Fruit fly (Drosophila melanogaster) whole organism, embryonic: ENCODE measurements around the gene Cyp12a5.

Experiments used
- Aef1 ChIP-seq: fragments of 200-800 bp; sonication (Bioruptor generic); IDR thresholded peaks from 3 replicates; pipeline ENCODE4 v1.3.6; 2022; ENCODE audit warnings: missing biosample characterization, missing genetic modification characterization
- Atf-2 ChIP-seq: fragments of 200-800 bp; sonication (Bioruptor generic); optimal IDR thresholded peaks from 2 replicates; lab custom pipeline; 2016; ENCODE audit warnings: missing biosample characterization, missing genetic modification characterization
- Atf6 ChIP-seq: fragments of 200-800 bp; sonication (Bioruptor generic); IDR thresholded peaks from 2 replicates; pipeline ENCODE4 v1.3.6; 2022; ENCODE audit warnings: missing biosample characterization, missing genetic modification characterization
- CG10274 ChIP-seq: fragments of 200-800 bp; sonication (Bioruptor generic); optimal IDR thresholded peaks from 3 replicates; lab custom pipeline; 2017; ENCODE audit warnings: missing biosample characterization, mild to moderate bottlenecking, missing genetic modification characterization
- CG10462 ChIP-seq: fragments of 200-800 bp; sonication (Bioruptor generic); optimal IDR thresholded peaks from 2 replicates; lab custom pipeline; 2016; ENCODE audit warnings: missing biosample characterization, missing genetic modification characterization
- CG12391 ChIP-seq: fragments of 200-800 bp; sonication (Bioruptor generic); optimal IDR thresholded peaks from 3 replicates; lab custom pipeline; 2018; ENCODE audit warnings: missing biosample characterization, mild to moderate bottlenecking, missing genetic modification characterization, moderate library complexity
- CG12744 ChIP-seq: fragments of 200-800 bp; sonication (Bioruptor generic); optimal IDR thresholded peaks from 2 replicates; lab custom pipeline; 2016; ENCODE audit warnings: missing biosample characterization, missing genetic modification characterization
- CG17802 ChIP-seq: fragments of 200-800 bp; sonication (Bioruptor generic); optimal IDR thresholded peaks from 2 replicates; lab custom pipeline; 2018; ENCODE audit warnings: missing biosample characterization, mild to moderate bottlenecking, missing genetic modification characterization, moderate library complexity
- CG18599 ChIP-seq: fragments of 200-800 bp; sonication (Bioruptor generic); optimal IDR thresholded peaks from 3 replicates; lab custom pipeline; 2017; ENCODE audit warnings: missing biosample characterization, missing genetic modification characterization, mild to moderate bottlenecking, moderate library complexity, missing genetic modification reagents
- CG33557 ChIP-seq: fragments of 200-800 bp; sonication (Bioruptor generic); optimal IDR thresholded peaks from 2 replicates; lab custom pipeline; 2019; ENCODE audit warnings: missing biosample characterization, mild to moderate bottlenecking, missing genetic modification characterization, moderate library complexity
- CG6175 ChIP-seq: fragments of 200-800 bp; sonication (Bioruptor generic); IDR thresholded peaks from 3 replicates; pipeline ENCODE4 v1.3.6; 2022; ENCODE audit warnings: missing biosample characterization, missing genetic modification characterization
- CG6254 ChIP-seq: fragments of 200-800 bp; sonication (Bioruptor generic); optimal IDR thresholded peaks from 3 replicates; lab custom pipeline; 2017; ENCODE audit warnings: mild to moderate bottlenecking, missing biosample characterization, missing genetic modification reagents, missing genetic modification characterization
- CG6272 ChIP-seq: fragments of 200-800 bp; sonication (Bioruptor generic); IDR thresholded peaks from 2 replicates; pipeline ENCODE4 v1.3.6; 2022; ENCODE audit warnings: missing biosample characterization, missing genetic modification characterization
- CG8290 ChIP-seq, 3 experiments: fragments of 200-800 bp; sonication (Bioruptor generic); optimal IDR thresholded peaks; 2 replicates each; lab custom pipeline; 2016 to 2019; ENCODE audit warnings: missing biosample characterization in 3 of 3, missing genetic modification characterization in 3 of 3, mild to moderate bottlenecking in 2 of 3, moderate library complexity in 1 of 3
- CG8765 ChIP-seq: fragments of 200-800 bp; sonication (Bioruptor generic); IDR thresholded peaks from 2 replicates; pipeline ENCODE4 v1.3.6; 2022; ENCODE audit warnings: missing biosample characterization, missing genetic modification characterization
- CG9876 ChIP-seq: fragments of 200-800 bp; sonication (Bioruptor generic); optimal IDR thresholded peaks from 2 replicates; lab custom pipeline; 2016; ENCODE audit warnings: missing biosample characterization, missing genetic modification characterization
- Dek ChIP-seq: fragments of 200-800 bp; sonication (Bioruptor generic); optimal IDR thresholded peaks from 3 replicates; lab custom pipeline; 2019; ENCODE audit warnings: missing biosample characterization, mild to moderate bottlenecking, missing genetic modification characterization, moderate library complexity
- Dip2 ChIP-seq: fragments of 200-800 bp; sonication (Bioruptor generic); IDR thresholded peaks from 2 replicates; pipeline ENCODE4 v1.3.6; 2022; ENCODE audit warnings: missing biosample characterization, missing genetic modification characterization
- Doc2 ChIP-seq: fragments of 200-800 bp; sonication (Bioruptor generic); IDR thresholded peaks from 2 replicates; pipeline ENCODE4 v1.3.6; 2022; ENCODE audit warnings: missing biosample characterization, missing genetic modification characterization
- Ets97D ChIP-seq: fragments of 200-800 bp; sonication (Bioruptor generic); optimal IDR thresholded peaks from 3 replicates; lab custom pipeline; 2016; ENCODE audit warnings: missing biosample characterization, missing genetic modification characterization
- Fer1 ChIP-seq: fragments of 200-800 bp; sonication (Bioruptor generic); optimal IDR thresholded peaks from 2 replicates; lab custom pipeline; 2017; ENCODE audit warnings: missing biosample characterization, mild to moderate bottlenecking, missing genetic modification characterization
- H15 ChIP-seq: fragments of 200-800 bp; sonication (Bioruptor generic); IDR thresholded peaks from 3 replicates; pipeline ENCODE4 v1.3.6; 2022; ENCODE audit warnings: missing biosample characterization, missing genetic modification characterization
- HLH3B ChIP-seq: fragments of 200-800 bp; sonication (Bioruptor generic); IDR thresholded peaks from 2 replicates; pipeline ENCODE4 v1.3.6; 2022; ENCODE audit warnings: missing biosample characterization, missing genetic modification characterization
- HLHmδ ChIP-seq: fragments of 200-800 bp; sonication (Bioruptor generic); optimal IDR thresholded peaks from 2 replicates; lab custom pipeline; 2018; ENCODE audit warnings: missing biosample characterization, mild to moderate bottlenecking, missing genetic modification characterization, moderate library complexity
- Hr3 ChIP-seq: fragments of 200-800 bp; sonication (Bioruptor generic); optimal IDR thresholded peaks from 3 replicates; lab custom pipeline; 2016; ENCODE audit warnings: missing biosample characterization, missing genetic modification characterization
- NK7.1 ChIP-seq: fragments of 200-800 bp; sonication (Bioruptor generic); optimal IDR thresholded peaks from 3 replicates; lab custom pipeline; 2016; ENCODE audit warnings: missing biosample characterization, missing genetic modification characterization
- NfI ChIP-seq: fragments of 200-800 bp; sonication (Bioruptor generic); optimal IDR thresholded peaks from 3 replicates; lab custom pipeline; 2018; ENCODE audit warnings: missing biosample characterization, mild to moderate bottlenecking, missing genetic modification characterization, moderate library complexity
- Ssrp ChIP-seq: fragments of 200-800 bp; sonication (Bioruptor generic); optimal IDR thresholded peaks from 2 replicates; lab custom pipeline; 2018; ENCODE audit warnings: missing biosample characterization, mild to moderate bottlenecking, missing genetic modification characterization, moderate library complexity
- amos ChIP-seq: fragments of 200-800 bp; sonication (Bioruptor generic); IDR thresholded peaks from 2 replicates; pipeline ENCODE4 v1.3.6; 2022; ENCODE audit warnings: missing biosample characterization, missing genetic modification characterization; ENCODE audit not compliant: partially characterized antibody
- ap ChIP-seq: fragments of 200-800 bp; sonication (Bioruptor generic); IDR thresholded peaks from 2 replicates; pipeline ENCODE4 v1.3.6; 2022; ENCODE audit warnings: missing biosample characterization, missing genetic modification characterization
- bigmax ChIP-seq: fragments of 200-800 bp; sonication (Bioruptor generic); optimal IDR thresholded peaks from 2 replicates; lab custom pipeline; 2018; ENCODE audit warnings: missing biosample characterization, mild to moderate bottlenecking, missing genetic modification characterization
- cg ChIP-seq: fragments of 200-800 bp; sonication (Bioruptor generic); optimal IDR thresholded peaks from 3 replicates; lab custom pipeline; 2019; ENCODE audit warnings: missing biosample characterization, mild to moderate bottlenecking, missing genetic modification characterization, moderate library complexity
- crc ChIP-seq: fragments of 200-800 bp; sonication (Bioruptor generic); optimal IDR thresholded peaks from 2 replicates; lab custom pipeline; 2016; ENCODE audit warnings: missing biosample characterization, missing genetic modification characterization
- crp ChIP-seq, 2 experiments: fragments of 200-800 bp; sonication (Bioruptor generic); optimal IDR thresholded peaks; 2 replicates in 1 of 2; 3 replicates in 1 of 2; lab custom pipeline; 2017; ENCODE audit warnings: missing biosample characterization in 2 of 2, missing genetic modification characterization in 2 of 2, mild to moderate bottlenecking in 1 of 2, moderate library complexity in 1 of 2
- dan ChIP-seq: fragments of 200-800 bp; sonication (Bioruptor generic); IDR thresholded peaks from 2 replicates; pipeline ENCODE4 v1.3.6; 2022; ENCODE audit warnings: missing biosample characterization, missing genetic modification characterization
- ftz-f1 ChIP-seq: fragments of 200-800 bp; sonication (Bioruptor generic); optimal IDR thresholded peaks from 2 replicates; lab custom pipeline; 2016; ENCODE audit warnings: missing biosample characterization, missing genetic modification characterization
- fu2 ChIP-seq: fragments of 200-800 bp; sonication (Bioruptor generic); optimal IDR thresholded peaks from 2 replicates; lab custom pipeline; 2016; ENCODE audit warnings: missing biosample characterization, missing genetic modification characterization
- grn ChIP-seq: fragments of 200-800 bp; sonication (Bioruptor generic); optimal IDR thresholded peaks from 3 replicates; lab custom pipeline; 2017; ENCODE audit warnings: missing biosample characterization, missing genetic modification characterization
- jumu ChIP-seq: fragments of 200-800 bp; sonication (Bioruptor generic); optimal IDR thresholded peaks from 3 replicates; lab custom pipeline; 2016; ENCODE audit warnings: missing biosample characterization, missing genetic modification characterization
- knrl ChIP-seq: fragments of 200-800 bp; sonication (Bioruptor generic); IDR thresholded peaks from 3 replicates; pipeline ENCODE4 v1.3.6; 2022; ENCODE audit warnings: missing biosample characterization, missing genetic modification characterization; ENCODE audit not compliant: partially characterized antibody
- nerfin-2 ChIP-seq: fragments of 200-800 bp; sonication (Bioruptor generic); IDR thresholded peaks from 2 replicates; pipeline ENCODE4 v1.3.6; 2022; ENCODE audit warnings: missing biosample characterization, missing genetic modification characterization; ENCODE audit not compliant: partially characterized antibody
- org-1 ChIP-seq: fragments of 200-800 bp; sonication (Bioruptor generic); optimal IDR thresholded peaks from 2 replicates; lab custom pipeline; 2017; ENCODE audit warnings: missing biosample characterization, missing genetic modification characterization
- otp ChIP-seq: fragments of 200-800 bp; sonication (Bioruptor generic); IDR thresholded peaks from 3 replicates; pipeline ENCODE4, ENCODE4 v1.3.6; 2022; ENCODE audit warnings: missing biosample characterization, missing genetic modification characterization
- pros ChIP-seq: fragments of 200-800 bp; sonication (Bioruptor generic); optimal IDR thresholded peaks from 3 replicates; lab custom pipeline; 2019; ENCODE audit warnings: missing biosample characterization, mild to moderate bottlenecking, missing genetic modification characterization, moderate library complexity
- run ChIP-seq: fragments of 200-800 bp; sonication (Bioruptor generic); optimal IDR thresholded peaks from 3 replicates; lab custom pipeline; 2018; ENCODE audit warnings: missing biosample characterization, mild to moderate bottlenecking, missing genetic modification characterization
- sr ChIP-seq: fragments of 200-800 bp; sonication (Bioruptor generic); IDR thresholded peaks from 3 replicates; pipeline ENCODE4 v1.3.6; 2022; ENCODE audit warnings: missing biosample characterization, missing genetic modification characterization
- tll ChIP-seq, 2 experiments: fragments of 200-800 bp in 1 of 2; fragments of >200 bp in 1 of 2; sonication (Bioruptor generic) in 1 of 2; optimal IDR thresholded peaks; 2 replicates each; lab custom pipeline; 2017 to 2019; ENCODE audit warnings: missing biosample characterization in 2 of 2, missing genetic modification characterization in 2 of 2, mild to moderate bottlenecking in 1 of 2, moderate library complexity in 1 of 2
- unc-4 ChIP-seq: fragments of 200-800 bp; sonication (Bioruptor generic); IDR thresholded peaks from 2 replicates; pipeline ENCODE4 v1.3.6; 2022; ENCODE audit warnings: missing biosample characterization, missing genetic modification characterization; ENCODE audit not compliant: partially characterized antibody
- yki ChIP-seq: fragments of >200 bp; optimal IDR thresholded peaks from 3 replicates; lab custom pipeline; 2018

Gene Cyp12a5

DNA sequence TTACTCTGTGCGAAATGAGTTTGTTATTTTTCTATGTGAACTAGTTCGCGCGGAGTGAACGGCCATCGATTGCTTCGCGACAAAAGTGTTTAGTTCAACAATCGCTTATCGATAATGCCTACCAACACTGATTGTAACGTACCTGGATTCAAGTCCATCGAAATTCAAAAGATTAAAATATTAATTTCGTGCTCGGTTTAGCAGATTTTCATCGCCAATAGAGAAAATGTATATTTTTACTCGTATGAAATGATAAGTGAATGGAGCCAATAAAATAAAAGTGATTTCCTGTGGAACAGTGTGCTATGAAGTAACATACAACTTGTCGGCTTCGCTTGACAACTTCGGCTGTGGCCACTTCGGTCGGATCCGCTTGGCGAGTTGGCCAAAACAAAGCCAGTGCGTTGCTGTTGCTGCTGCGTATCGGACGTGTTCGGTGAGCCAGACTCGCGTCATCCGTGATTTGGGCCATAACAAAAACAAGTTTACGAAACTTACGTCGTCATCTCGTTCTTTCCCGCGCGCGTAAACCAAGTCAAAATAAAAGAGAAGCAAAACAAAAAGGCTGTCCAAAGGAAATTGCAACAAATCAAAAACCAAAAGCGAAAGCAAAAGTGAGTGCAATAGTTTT lies 47.9 kb downstream of the Cyp12a5 start, which contains the start of the genes CG5555 and myd (continued):
- TF ChIP-seq Fer1 (peak; percentile 55), CG8765 (GFP tag; lab: Robert Waterston, UW) (no peak), HLH3B (no peak), Dip2 (GFP tag; lab: Robert Waterston, UW) (no peak), CG6175 (GFP tag; lab: Robert Waterston, UW) (no peak), org-1 (no peak), fu2 (GFP tag; lab: Kevin White, UChicago) (peak; percentile 26), yki (lab: Kevin White, UChicago) (no peak), NfI (GFP tag; lab: Kevin White, UChicago) (peak; percentile 50), Ets97D (GFP tag; lab: Kevin White, UChicago) (peak; percentile 71), CG33557 (GFP tag; lab: Kevin White, UChicago) (no peak), otp (GFP tag; lab: Robert Waterston, UW) (no peak), CG8290 (GFP tag; optimal IDR thresholded peaks at IDR 0.05; lab: Kevin White, UChicago) (no peak), CG8290 (tag; optimal IDR thresholded peaks at IDR 0.05; lab: Kevin White, UChicago) (peak in 1 of 2 experiments; percentile 63), Aef1 (GFP tag; lab: Robert Waterston, UW) (no peak; the same call in 2 of the 3 replicates), crp (GFP tag; optimal IDR thresholded peaks at IDR 0.05; lab: Kevin White, UChicago) (peak in 1 of 2 experiments; percentile 4), CG6272 (no peak), cg (GFP tag; lab: Kevin White, UChicago) (no peak), amos (GFP tag; lab: Robert Waterston, UW) (peak; percentile 69; the same call in 1 of the 2 replicates), CG12744 (GFP tag; lab: Kevin White, UChicago) (peak; percentile 40), Doc2 (GFP tag; lab: Robert Waterston, UW) (no peak), pros (no peak), run (tag; lab: Kevin White, UChicago) (no peak), NK7.1 (GFP tag; lab: Kevin White, UChicago) (peak; percentile 30), unc-4 (GFP tag; lab: Robert Waterston, UW) (peak; percentile 71), nerfin-2 (GFP tag; lab: Robert Waterston, UW) (peak; percentile 76), ap (no peak), crc (GFP tag; lab: Kevin White, UChicago) (peak; percentile 13), Atf6 (peak; percentile 74), CG18599 (GFP tag; lab: Kevin White, UChicago) (peak; percentile 53), CG10462 (GFP tag; lab: Kevin White, UChicago) (no peak), sr (no peak), CG12391 (tag; lab: Kevin White, UChicago) (peak; percentile 49), CG10274 (GFP tag; lab: Kevin White, UChicago) (no peak), CG6254 (GFP tag; lab: Kevin White, UChicago) (no peak), HLHmδ (GFP tag; lab: Kevin White, UChicago) (no peak), dan (GFP tag; lab: Robert Waterston, UW) (no peak), bigmax (GFP tag; lab: Kevin White, UChicago) (no peak), Dek (tag; lab: Kevin White, UChicago) (peak; percentile 56), knrl (GFP tag; lab: Robert Waterston, UW) (peak; percentile 65; the same call in 2 of the 3 replicates), Ssrp (no peak), Hr3 (peak; percentile 26), Atf-2 (GFP tag; lab: Kevin White, UChicago) (no peak), H15 (no peak), CG17802 (tag; lab: Kevin White, UChicago) (no peak), CG9876 (no peak), grn (GFP tag; lab: Kevin White, UChicago) (no peak), ftz-f1 (GFP tag; lab: Kevin White, UChicago) (no peak), tll (GFP tag; optimal IDR thresholded peaks at IDR 0.05; lab: Kevin White, UChicago) (no peak), jumu (no peak)
